Fruit fly (Drosophila melanogaster): ENCODE results near the gene gwl.

gwl gene

DNA sequence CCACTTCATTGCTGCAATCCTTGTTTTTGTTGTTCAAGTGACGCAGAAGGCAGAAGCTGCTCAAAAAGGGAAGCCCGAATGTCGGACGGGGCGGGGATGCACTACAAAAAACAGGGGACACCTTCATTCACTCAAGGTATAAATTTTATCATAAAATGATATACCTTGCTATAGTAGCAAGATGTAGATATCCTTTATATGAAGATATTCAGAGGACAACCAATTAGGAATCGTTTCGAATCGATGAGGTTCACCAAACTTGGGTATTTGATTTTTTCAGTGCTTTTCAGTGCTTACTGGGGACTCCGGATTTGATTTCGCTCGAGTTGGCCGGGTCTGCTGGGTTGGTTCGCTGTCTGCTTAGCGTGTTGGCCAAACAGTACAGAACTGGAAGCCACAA, 41.1 kb downstream of the gwl start (continued):
- TF ChIP-seq Dfd (GFP tag; optimal IDR thresholded peaks at IDR 0.05) (no peak), Mio (GFP tag; optimal IDR thresholded peaks at IDR 0.05) (no peak), sage (GFP tag; optimal IDR thresholded peaks at IDR 0.05) (no peak), N (GFP tag; optimal IDR thresholded peaks at IDR 0.05) (no peak), CG9705 (GFP tag; optimal IDR thresholded peaks at IDR 0.05) (no peak), OdsH (GFP tag; optimal IDR thresholded peaks at IDR 0.05) (peak; percentile 15), woc (GFP tag; optimal IDR thresholded peaks at IDR 0.05) (no peak), dl (GFP tag; optimal IDR thresholded peaks at IDR 0.05; ENCODE audit: insufficient read depth in 1 of 2, partially characterized antibody in 2 of 2) (no peak)

DNA sequence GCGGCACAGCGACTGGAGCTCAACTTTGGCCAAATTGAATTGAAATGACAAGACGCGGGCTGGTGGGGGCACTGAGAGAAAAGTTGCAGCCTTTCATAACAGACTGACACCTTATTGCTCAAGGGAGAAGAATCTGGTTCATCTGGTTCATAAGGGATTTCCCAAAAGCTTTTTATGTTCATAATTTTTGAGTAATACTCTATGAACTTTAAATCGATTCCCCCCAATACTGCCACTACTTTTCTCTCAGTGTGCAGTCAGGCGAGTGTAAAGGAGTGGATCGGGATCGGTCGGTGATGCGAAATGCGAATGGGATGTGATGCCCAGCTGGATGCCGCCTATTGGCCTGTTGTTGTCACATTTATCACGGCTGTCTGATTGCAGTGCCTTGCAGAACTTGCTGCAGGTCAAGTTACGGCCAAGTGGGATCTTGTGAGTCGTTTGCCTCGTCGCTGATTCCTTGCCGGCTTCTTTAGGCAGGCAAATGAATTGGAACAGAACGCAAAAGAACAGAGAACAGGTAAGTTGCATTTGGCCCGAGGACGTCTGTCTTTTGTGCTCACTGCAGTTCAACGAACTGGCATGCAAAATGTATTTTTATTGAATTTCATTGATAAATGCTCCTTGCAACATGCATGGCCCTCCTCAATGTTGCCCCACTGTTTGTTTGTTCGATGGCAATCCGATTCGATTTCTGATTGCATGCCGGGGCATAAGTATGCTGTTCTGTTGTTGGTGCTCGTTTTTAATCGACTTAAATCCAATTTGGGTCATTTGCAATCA, 42.4 kb downstream of the gwl start:
- no peak for TF ChIP-seq sv (GFP tag; optimal IDR thresholded peaks at IDR 0.05)
- no peak for TF ChIP-seq GATAd (GFP tag; optimal IDR thresholded peaks at IDR 0.05)
- TF ChIP-seq pan (optimal IDR thresholded peaks at IDR 0.05), result no peak
- TF ChIP-seq sage (GFP tag; optimal IDR thresholded peaks at IDR 0.05), result peak; percentile 63
- TF ChIP-seq rgr (GFP tag; optimal IDR thresholded peaks at IDR 0.05), result peak; percentile 86
- peak; percentile 78 for TF ChIP-seq woc (GFP tag; optimal IDR thresholded peaks at IDR 0.05)
- peak; percentile 71 for TF ChIP-seq dmrt93B (GFP tag; optimal IDR thresholded peaks at IDR 0.05)
- no peak for TF ChIP-seq CG32264 (GFP tag; optimal IDR thresholded peaks at IDR 0.05)
- no peak for TF ChIP-seq Myc (optimal IDR thresholded peaks at IDR 0.05)
- TF ChIP-seq CG9705 (GFP tag; optimal IDR thresholded peaks at IDR 0.05), result peak; percentile 45
- TF ChIP-seq tai (GFP tag; optimal IDR thresholded peaks at IDR 0.05), result peak; percentile 81
- no peak for TF ChIP-seq Vsx2 (GFP tag; optimal IDR thresholded peaks at IDR 0.05; ENCODE audit: partially characterized antibody)
- no peak for TF ChIP-seq Hr83 (GFP tag; optimal IDR thresholded peaks at IDR 0.05; ENCODE audit: poor library complexity, severe bottlenecking)
- TF ChIP-seq br (GFP tag; optimal IDR thresholded peaks at IDR 0.05), result peak; percentile 90
- TF ChIP-seq fru (GFP tag; optimal IDR thresholded peaks at IDR 0.05), result peak; percentile 91
- TF ChIP-seq Sp1 (GFP tag; optimal IDR thresholded peaks at IDR 0.05), result peak; percentile 81
- TF ChIP-seq ey (GFP tag; optimal IDR thresholded peaks at IDR 0.05), result peak; percentile 93
- TF ChIP-seq Dif (GFP tag; optimal IDR thresholded peaks at IDR 0.05; ENCODE audit: partially characterized antibody), result no peak
- TF ChIP-seq lola (GFP tag; optimal IDR thresholded peaks at IDR 0.05), result no peak
- no peak for TF ChIP-seq Abd-B (GFP tag; optimal IDR thresholded peaks at IDR 0.05)
- no peak for TF ChIP-seq jim (GFP tag; optimal IDR thresholded peaks at IDR 0.05)
- TF ChIP-seq dsf (GFP tag; optimal IDR thresholded peaks at IDR 0.05; ENCODE audit: borderline replicate concordance), result no peak
- TF ChIP-seq OdsH (GFP tag; optimal IDR thresholded peaks at IDR 0.05), result peak; percentile 89
- no peak for TF ChIP-seq Hr78 (GFP tag; optimal IDR thresholded peaks at IDR 0.05)
- peak; percentile 82 for TF ChIP-seq Jra (GFP tag; optimal IDR thresholded peaks at IDR 0.05)
- TF ChIP-seq Mio (GFP tag; optimal IDR thresholded peaks at IDR 0.05), result no peak
- no peak for TF ChIP-seq N (GFP tag; optimal IDR thresholded peaks at IDR 0.05)
- peak; percentile 85 for TF ChIP-seq h (GFP tag; optimal IDR thresholded peaks at IDR 0.05)
- no peak for TF ChIP-seq usp (GFP tag; optimal IDR thresholded peaks at IDR 0.05)
- no peak for TF ChIP-seq dl (GFP tag; optimal IDR thresholded peaks at IDR 0.05; ENCODE audit: insufficient read depth in 1 of 2, partially characterized antibody in 2 of 2)
- peak; percentile 82 for TF ChIP-seq HLH106 (tag; optimal IDR thresholded peaks at IDR 0.05)
- TF ChIP-seq psq (GFP tag; optimal IDR thresholded peaks at IDR 0.05), result peak; percentile 84
- peak; percentile 91 for TF ChIP-seq Hnf4 (GFP tag; optimal IDR thresholded peaks at IDR 0.05)
- peak; percentile 61 for TF ChIP-seq brk (GFP tag; optimal IDR thresholded peaks at IDR 0.05)
- no peak for TF ChIP-seq CrebA (GFP tag; optimal IDR thresholded peaks at IDR 0.05; ENCODE audit: borderline replicate concordance)
- peak; percentile 6 for TF ChIP-seq Rel (GFP tag; optimal IDR thresholded peaks at IDR 0.05)
- TF ChIP-seq Rel (tag; optimal IDR thresholded peaks at IDR 0.05), result peak; percentile 21
- no peak for TF ChIP-seq Dfd (GFP tag; optimal IDR thresholded peaks at IDR 0.05)
- TF ChIP-seq foxo (GFP tag; optimal IDR thresholded peaks at IDR 0.05), result peak in 1 of 2 experiments; percentile 86
